Fruit fly (Drosophila melanogaster) whole organism, embryonic: ENCODE data around the gene Prx3.
A peak's percentile ranks its signal among the peaks of the same experiment; 100 is the strongest.

Source experiments
- Asciz ChIP-seq: fragments of 200-800 bp; sonication (Bioruptor generic); optimal IDR thresholded peaks from 2 replicates; lab custom pipeline; 2017; ENCODE audit warnings: missing biosample characterization, mild to moderate bottlenecking, missing genetic modification characterization, missing genetic modification reagents
- CG10959 ChIP-seq: fragments of 200-800 bp; sonication (Bioruptor generic); IDR thresholded peaks from 2 replicates; pipeline ENCODE4 v1.3.6; 2022; ENCODE audit warnings: missing biosample characterization, missing genetic modification characterization
- CG10979 ChIP-seq: fragments of 200-800 bp; sonication (Bioruptor generic); optimal IDR thresholded peaks from 2 replicates; lab custom pipeline; 2018; ENCODE audit warnings: missing biosample characterization, mild to moderate bottlenecking, missing genetic modification characterization, moderate library complexity
- CG13424 ChIP-seq: fragments of 200-800 bp; sonication (Bioruptor generic); optimal IDR thresholded peaks from 2 replicates; lab custom pipeline; 2019; ENCODE audit warnings: missing biosample characterization, mild to moderate bottlenecking, missing genetic modification characterization, moderate library complexity
- CG13775 ChIP-seq: fragments of 200-800 bp; sonication (Bioruptor generic); optimal IDR thresholded peaks from 3 replicates; lab custom pipeline; 2017; ENCODE audit warnings: missing biosample characterization, mild to moderate bottlenecking, missing genetic modification characterization
- CG1529 ChIP-seq: fragments of 200-800 bp; sonication (Bioruptor generic); optimal IDR thresholded peaks from 3 replicates; lab custom pipeline; 2018; ENCODE audit warnings: missing biosample characterization, missing genetic modification characterization
- CG17328 ChIP-seq: fragments of 200-800 bp; sonication (Bioruptor generic); IDR thresholded peaks from 2 replicates; pipeline ENCODE4 v1.3.6; 2022; ENCODE audit warnings: missing biosample characterization, missing genetic modification characterization
- CG17359 ChIP-seq: fragments of 200-800 bp; sonication (Bioruptor generic); optimal IDR thresholded peaks from 3 replicates; lab custom pipeline; 2018; ENCODE audit warnings: missing biosample characterization, mild to moderate bottlenecking, missing genetic modification characterization, moderate library complexity
- CG17612 ChIP-seq: fragments of 200-800 bp; sonication (Bioruptor generic); IDR thresholded peaks from 2 replicates; pipeline ENCODE4 v1.3.6; 2022; ENCODE audit warnings: missing biosample characterization, missing genetic modification characterization
- CG17829 ChIP-seq: fragments of 200-800 bp; optimal IDR thresholded peaks from 2 replicates; lab custom pipeline; 2019; ENCODE audit warnings: missing biosample characterization, mild to moderate bottlenecking, missing genetic modification characterization, moderate library complexity
- CG18599 ChIP-seq: fragments of 200-800 bp; sonication (Bioruptor generic); optimal IDR thresholded peaks from 3 replicates; lab custom pipeline; 2017; ENCODE audit warnings: missing biosample characterization, missing genetic modification characterization, mild to moderate bottlenecking, moderate library complexity, missing genetic modification reagents
- CG32772 ChIP-seq: fragments of 200-800 bp; sonication (Bioruptor generic); IDR thresholded peaks from 2 replicates; pipeline ENCODE4 v1.3.6; 2022; ENCODE audit warnings: missing biosample characterization, missing genetic modification characterization
- CG42726 ChIP-seq: fragments of 200-800 bp; sonication (Bioruptor generic); IDR thresholded peaks from 2 replicates; pipeline ENCODE4 v1.3.6; 2022; ENCODE audit warnings: missing biosample characterization, missing genetic modification characterization; ENCODE audit not compliant: partially characterized antibody
- CG6254 ChIP-seq: fragments of 200-800 bp; sonication (Bioruptor generic); optimal IDR thresholded peaks from 3 replicates; lab custom pipeline; 2017; ENCODE audit warnings: mild to moderate bottlenecking, missing biosample characterization, missing genetic modification reagents, missing genetic modification characterization
- CG6689 ChIP-seq: fragments of 200-800 bp; sonication (Bioruptor generic); IDR thresholded peaks from 2 replicates; pipeline ENCODE4 v1.3.6; 2022; ENCODE audit warnings: missing biosample characterization, missing genetic modification characterization
- CG7928 ChIP-seq: fragments of 200-800 bp; sonication (Bioruptor generic); optimal IDR thresholded peaks from 2 replicates; lab custom pipeline; 2017; ENCODE audit warnings: missing biosample characterization, mild to moderate bottlenecking, missing genetic modification characterization
- CG8388 ChIP-seq: fragments of 200-800 bp; sonication (Bioruptor generic); optimal IDR thresholded peaks from 2 replicates; lab custom pipeline; 2019; ENCODE audit warnings: missing biosample characterization, mild to moderate bottlenecking, missing genetic modification characterization, moderate library complexity
- CG9437 ChIP-seq: fragments of 200-800 bp; sonication (Bioruptor generic); optimal IDR thresholded peaks from 2 replicates; lab custom pipeline; 2018; ENCODE audit warnings: missing biosample characterization, mild to moderate bottlenecking, missing genetic modification characterization
- CG9817 ChIP-seq: fragments of 200-800 bp; sonication (Bioruptor generic); optimal IDR thresholded peaks from 2 replicates; lab custom pipeline; 2018; ENCODE audit warnings: missing biosample characterization, mild to moderate bottlenecking, missing genetic modification characterization, moderate library complexity
- CHES-1-like ChIP-seq: fragments of 200-800 bp; sonication (Bioruptor generic); optimal IDR thresholded peaks from 2 replicates; lab custom pipeline; 2016; ENCODE audit warnings: missing biosample characterization, missing genetic modification characterization
- Camta ChIP-seq: fragments of 200-800 bp; sonication (Bioruptor generic); optimal IDR thresholded peaks from 2 replicates; lab custom pipeline; 2016; ENCODE audit warnings: missing biosample characterization, missing genetic modification characterization
- HLH54F ChIP-seq: fragments of 200-800 bp; sonication (Bioruptor generic); optimal IDR thresholded peaks from 3 replicates; lab custom pipeline; 2016; ENCODE audit warnings: missing biosample characterization, missing genetic modification characterization
- Hr3 ChIP-seq: fragments of 200-800 bp; sonication (Bioruptor generic); optimal IDR thresholded peaks from 3 replicates; lab custom pipeline; 2016; ENCODE audit warnings: missing biosample characterization, missing genetic modification characterization
- Kr ChIP-seq: fragments of 200-800 bp; sonication (Bioruptor generic); optimal IDR thresholded peaks from 2 replicates; lab custom pipeline; 2017; ENCODE audit warnings: missing biosample characterization, mild to moderate bottlenecking, missing genetic modification characterization
- Meics ChIP-seq: fragments of 200-800 bp; sonication (Bioruptor generic); optimal IDR thresholded peaks from 2 replicates; lab custom pipeline; 2017; ENCODE audit warnings: missing biosample characterization, mild to moderate bottlenecking, missing genetic modification characterization
- NC2α ChIP-seq: fragments of 200-800 bp; sonication (Bioruptor generic); optimal IDR thresholded peaks from 2 replicates; lab custom pipeline; 2016; ENCODE audit warnings: missing biosample characterization, missing genetic modification characterization
- Nf-YB ChIP-seq: fragments of 200-800 bp; sonication (Bioruptor generic); optimal IDR thresholded peaks from 3 replicates; lab custom pipeline; 2019; ENCODE audit warnings: missing biosample characterization, mild to moderate bottlenecking, missing genetic modification characterization, moderate library complexity
- Nf-YC ChIP-seq: fragments of 200-800 bp; optimal IDR thresholded peaks from 3 replicates; lab custom pipeline; 2019; ENCODE audit warnings: missing biosample characterization, mild to moderate bottlenecking, missing genetic modification characterization, moderate library complexity
- Optix ChIP-seq: fragments of 200-800 bp; sonication (Bioruptor generic); IDR thresholded peaks from 3 replicates; pipeline ENCODE4 v1.3.6; 2022; ENCODE audit warnings: missing biosample characterization, missing genetic modification characterization
- Ptx1 ChIP-seq: fragments of 200-800 bp; sonication (Bioruptor generic); IDR thresholded peaks from 2 replicates; pipeline ENCODE4 v1.3.6; 2022; ENCODE audit warnings: missing biosample characterization, missing genetic modification characterization
- Spps ChIP-seq: fragments of 200-800 bp; sonication (Bioruptor generic); optimal IDR thresholded peaks from 2 replicates; lab custom pipeline; 2018; ENCODE audit warnings: missing biosample characterization, mild to moderate bottlenecking, missing genetic modification characterization
- YL-1 ChIP-seq: fragments of 200-800 bp; sonication (Bioruptor generic); optimal IDR thresholded peaks from 3 replicates; lab custom pipeline; 2017; ENCODE audit warnings: missing biosample characterization, mild to moderate bottlenecking, missing genetic modification characterization
- ato ChIP-seq: fragments of 200-800 bp; sonication (Bioruptor generic); IDR thresholded peaks from 2 replicates; pipeline ENCODE4 v1.3.6; 2022; ENCODE audit warnings: missing biosample characterization, missing genetic modification characterization; ENCODE audit not compliant: partially characterized antibody
- bbx ChIP-seq: fragments of 200-800 bp; sonication (Bioruptor generic); IDR thresholded peaks from 2 replicates; pipeline ENCODE4 v1.3.6; 2022; ENCODE audit warnings: missing biosample characterization, missing genetic modification characterization; ENCODE audit not compliant: partially characterized antibody
- chm ChIP-seq: fragments of 200-800 bp; sonication (Bioruptor generic); IDR thresholded peaks from 2 replicates; pipeline ENCODE4 v1.3.6; 2022; ENCODE audit warnings: missing biosample characterization, missing genetic modification characterization
- chn ChIP-seq: fragments of 200-800 bp; sonication (Bioruptor generic); optimal IDR thresholded peaks from 2 replicates; lab custom pipeline; 2016; ENCODE audit warnings: missing biosample characterization, missing genetic modification characterization
- dm ChIP-seq: fragments of 200-800 bp; sonication (Bioruptor generic); optimal IDR thresholded peaks from 3 replicates; lab custom pipeline; 2016; ENCODE audit warnings: missing biosample characterization, missing genetic modification characterization
- dysf ChIP-seq: fragments of 200-800 bp; sonication (Bioruptor generic); IDR thresholded peaks from 3 replicates; pipeline ENCODE4 v1.3.6; 2022; ENCODE audit warnings: missing biosample characterization, missing genetic modification characterization
- emc ChIP-seq: fragments of 200-800 bp; sonication (Bioruptor generic); optimal IDR thresholded peaks from 2 replicates; lab custom pipeline; 2016; ENCODE audit warnings: missing biosample characterization, missing genetic modification characterization
- esg ChIP-seq: fragments of 200-800 bp; sonication (Bioruptor generic); conservative IDR thresholded peaks from 2 replicates; pipeline ENCODE4 v1.3.6; 2022; ENCODE audit warnings: missing biosample characterization, missing genetic modification characterization
- gem ChIP-seq: fragments of 200-800 bp; sonication (Bioruptor generic); optimal IDR thresholded peaks from 2 replicates; lab custom pipeline; 2019; ENCODE audit warnings: missing biosample characterization, mild to moderate bottlenecking, missing genetic modification characterization, moderate library complexity
- hkb ChIP-seq, 2 experiments: fragments of 200-800 bp in 1 of 2; fragments of >200 bp in 1 of 2; sonication (Bioruptor generic) in 1 of 2; IDR thresholded peaks in 1 of 2; optimal IDR thresholded peaks in 1 of 2; 2 replicates each; pipeline versions ENCODE4 v1.3.6 to Lab custom; 2017 to 2022; ENCODE audit warnings: missing biosample characterization in 1 of 2, missing genetic modification characterization in 1 of 2
- ind ChIP-seq: fragments of 200-800 bp; sonication (Bioruptor generic); optimal IDR thresholded peaks from 3 replicates; lab custom pipeline; 2016; ENCODE audit warnings: missing biosample characterization, missing genetic modification characterization
- jigr1 ChIP-seq: fragments of 200-800 bp; sonication (Bioruptor generic); IDR thresholded peaks from 3 replicates; pipeline ENCODE4 v1.3.6; 2022; ENCODE audit warnings: missing biosample characterization, missing genetic modification characterization
- lmd ChIP-seq: fragments of 200-800 bp; sonication (Bioruptor generic); IDR thresholded peaks from 2 replicates; pipeline ENCODE4 v1.3.6; 2022; ENCODE audit warnings: missing biosample characterization, missing genetic modification characterization
- tgo ChIP-seq: fragments of 200-800 bp; sonication (Bioruptor generic); IDR thresholded peaks from 3 replicates; pipeline ENCODE4 v1.3.6; 2022; ENCODE audit warnings: missing biosample characterization, missing genetic modification characterization
- tin ChIP-seq: fragments of 200-800 bp; sonication (Bioruptor generic); optimal IDR thresholded peaks from 3 replicates; lab custom pipeline; 2016; ENCODE audit warnings: missing biosample characterization, missing genetic modification characterization
- zen ChIP-seq: fragments of 200-800 bp; sonication (Bioruptor generic); optimal IDR thresholded peaks from 3 replicates; lab custom pipeline; 2018; ENCODE audit warnings: missing biosample characterization, mild to moderate bottlenecking, missing genetic modification characterization, moderate library complexity

Gene Prx3

dm6 chr3R:17583658-17584460 is 37.5 kb upstream of the Prx3 start (continued):
- TF ChIP-seq CHES-1-like (GFP tag; lab: Kevin White, UChicago) (no peak), zen (tag; lab: Kevin White, UChicago) (peak; percentile 67), Nf-YC (tag; lab: Kevin White, UChicago) (no peak), CG32772 (GFP tag; lab: Robert Waterston, UW) (peak; percentile 47), CG42726 (GFP tag; lab: Robert Waterston, UW) (no peak), HLH54F (GFP tag; lab: Kevin White, UChicago) (no peak), dysf (GFP tag; lab: Robert Waterston, UW) (0 out of 3 replicates have a peak, but pooled peaks have one; percentile 16), CG8388 (GFP tag; lab: Kevin White, UChicago) (peak; percentile 71), Meics (GFP tag; lab: Kevin White, UChicago) (no peak), CG17328 (GFP tag; lab: Robert Waterston, UW) (peak; percentile 76), ind (GFP tag; lab: Kevin White, UChicago) (peak; percentile 7), CG18599 (GFP tag; lab: Kevin White, UChicago) (peak; percentile 37), CG6689 (peak; percentile 49; the same call in 1 of the 2 replicates), CG17829 (tag; lab: Kevin White, UChicago) (peak; percentile 68), CG13424 (tag; lab: Kevin White, UChicago) (peak; percentile 64), CG10959 (GFP tag; lab: Robert Waterston, UW) (peak; percentile 30; the same call in 1 of the 2 replicates), gem (tag; lab: Kevin White, UChicago) (peak; percentile 76), CG7928 (GFP tag; lab: Kevin White, UChicago) (no peak), emc (GFP tag; lab: Kevin White, UChicago) (no peak), CG17359 (peak; percentile 61), YL-1 (no peak), Hr3 (GFP tag; lab: Kevin White, UChicago) (peak; percentile 44), CG13775 (no peak), chm (GFP tag; lab: Robert Waterston, UW) (no peak; the same call in 1 of the 2 replicates), NC2α (GFP tag; lab: Kevin White, UChicago) (peak; percentile 4), Ptx1 (GFP tag; lab: Robert Waterston, UW) (0 out of 2 replicates have a peak, but pooled peaks have one; percentile 32), Camta (GFP tag; lab: Kevin White, UChicago) (no peak), Optix (no peak), CG10979 (tag; lab: Kevin White, UChicago) (peak; percentile 80), esg (GFP tag; lab: Robert Waterston, UW) (0 out of 2 replicates have a peak, but pooled peaks have one; percentile 23), dm (GFP tag; lab: Kevin White, UChicago) (no peak), CG6254 (peak; percentile 46), CG9817 (tag; lab: Kevin White, UChicago) (peak; percentile 0), Nf-YB (peak; percentile 7), CG1529 (GFP tag; lab: Kevin White, UChicago) (peak; percentile 22), jigr1 (GFP tag; lab: Robert Waterston, UW) (no peak), Kr (GFP tag; lab: Kevin White, UChicago) (no peak), Spps (tag; lab: Kevin White, UChicago) (peak; percentile 57), CG9437 (GFP tag; lab: Kevin White, UChicago) (peak; percentile 2), tgo (GFP tag; lab: Robert Waterston, UW) (peak; percentile 36; the same call in 1 of the 3 replicates), hkb (optimal IDR thresholded peaks at IDR 0.05; lab: Kevin White, UChicago) (no peak), hkb (GFP tag; IDR thresholded peaks at IDR 0.05; lab: Robert Waterston, UW) (peak; percentile 51), Asciz (GFP tag; lab: Kevin White, UChicago) (peak; percentile 44), CG17612 (GFP tag; lab: Robert Waterston, UW) (no peak), tin (GFP tag; lab: Kevin White, UChicago) (peak; percentile 27), bbx (GFP tag; lab: Robert Waterston, UW) (no peak), lmd (GFP tag; lab: Robert Waterston, UW) (peak; percentile 48; the same call in 1 of the 2 replicates), chn (GFP tag; lab: Kevin White, UChicago) (peak; percentile 0), ato (GFP tag; lab: Robert Waterston, UW) (no peak)
